Worm (Caenorhabditis elegans) whole organism, L1 larva: Measurements from ENCODE around the gene isy-1.

ENCODE experiments used
- C16A3.4 ChIP-seq: fragments of 150-350 bp; optimal IDR thresholded peaks from 2 replicates; lab custom pipeline; 2014; ENCODE audit warnings: missing biosample characterization, missing genetic modification characterization
- F16B12.6 ChIP-seq: fragments of 150-350 bp; optimal IDR thresholded peaks from 2 replicates; lab custom pipeline; 2014; ENCODE audit warnings: missing biosample characterization, missing genetic modification characterization
- Y116A8C.19 ChIP-seq: sonication (generic microtip); optimal IDR thresholded peaks from 2 replicates; lab custom pipeline; 2016; ENCODE audit warnings: missing compliant biosample characterization, missing genetic modification characterization, borderline replicate concordance
- alr-1 ChIP-seq: fragments of 200-800 bp; sonication (Bioruptor generic); optimal IDR thresholded peaks from 2 replicates; lab custom pipeline; 2018; ENCODE audit warnings: borderline replicate concordance, mild to moderate bottlenecking, missing genetic modification characterization, missing compliant biosample characterization
- aly-2 ChIP-seq: fragments of 150-350 bp; optimal IDR thresholded peaks from 2 replicates; lab custom pipeline; 2014; ENCODE audit warnings: missing biosample characterization, missing genetic modification characterization
- ceh-63 ChIP-seq: fragments of 200-800 bp; sonication (Bioruptor generic); optimal IDR thresholded peaks from 2 replicates; lab custom pipeline; 2018; ENCODE audit warnings: mild to moderate bottlenecking, missing genetic modification characterization, missing compliant biosample characterization
- ceh-8 ChIP-seq: fragments of 200-800 bp; sonication (Bioruptor generic); optimal IDR thresholded peaks from 2 replicates; lab custom pipeline; 2018; ENCODE audit warnings: mild to moderate bottlenecking, missing genetic modification characterization, moderate library complexity, missing compliant biosample characterization
- ceh-82 ChIP-seq, 3 experiments: fragments of 150-350 bp in 1 of 3; sonication (generic microtip) in 2 of 3; optimal IDR thresholded peaks; 2 replicates each; lab custom pipeline; 2014 to 2017; ENCODE audit warnings: missing biosample characterization in 3 of 3, missing genetic modification characterization in 3 of 3
- dpl-1 ChIP-seq, 3 experiments: fragments of 150-350 bp in 2 of 3; sonication (generic microtip) in 1 of 3; optimal IDR thresholded peaks; 2 replicates each; lab custom pipeline; 2014 to 2017; ENCODE audit warnings: missing biosample characterization in 3 of 3, missing genetic modification characterization in 3 of 3, missing genetic modification reagents in 3 of 3
- efl-3 ChIP-seq: fragments of 200-800 bp; sonication (Bioruptor generic); optimal IDR thresholded peaks from 2 replicates; lab custom pipeline; 2018; ENCODE audit warnings: mild to moderate bottlenecking, missing genetic modification characterization, missing compliant biosample characterization
- egl-13 ChIP-seq: sonication (generic microtip); optimal IDR thresholded peaks from 2 replicates; lab custom pipeline; 2016; ENCODE audit warnings: missing genotype, missing genetic modification reagents, missing genetic modification characterization, missing compliant biosample characterization
- elt-2 ChIP-seq: sonication (generic microtip); optimal IDR thresholded peaks from 2 replicates; lab custom pipeline; 2016; ENCODE audit warnings: missing genetic modification characterization, mild to moderate bottlenecking, inconsistent platforms, missing compliant biosample characterization, missing genetic modification reagents
- elt-3 ChIP-seq, 6 experiments: fragments of 150-350 bp in 1 of 6; sonication (generic microtip); optimal IDR thresholded peaks; 2 replicates each; lab custom pipeline; 2017 to 2018; ENCODE audit warnings: missing biosample characterization in 6 of 6, missing genetic modification characterization in 6 of 6, inconsistent platforms in 1 of 6
- ets-5 ChIP-seq: fragments of 200-800 bp; sonication (Bioruptor generic); IDR thresholded peaks from 2 replicates; pipeline ENCODE4 v1.3.6; 2022; ENCODE audit warnings: missing genetic modification characterization, missing compliant biosample characterization
- fkh-10 ChIP-seq: sonication (generic microtip); optimal IDR thresholded peaks from 2 replicates; lab custom pipeline; 2017; ENCODE audit warnings: missing biosample characterization, missing genetic modification reagents, missing genetic modification characterization
- fkh-4 ChIP-seq: sonication (generic microtip); optimal IDR thresholded peaks from 2 replicates; lab custom pipeline; 2016; ENCODE audit warnings: missing compliant biosample characterization, missing genetic modification characterization, borderline replicate concordance
- fkh-8 ChIP-seq: sonication (generic microtip); optimal IDR thresholded peaks from 2 replicates; lab custom pipeline; 2016; ENCODE audit warnings: mild to moderate bottlenecking, missing genetic modification characterization, missing compliant biosample characterization
- fos-1 ChIP-seq: fragments of 150-350 bp; optimal IDR thresholded peaks from 2 replicates; lab custom pipeline; 2014; ENCODE audit warnings: missing biosample characterization, missing genetic modification characterization
- grh-1 ChIP-seq: fragments of 200-800 bp; sonication (Bioruptor generic); IDR thresholded peaks from 2 replicates; pipeline ENCODE4 v1.3.6; 2022; ENCODE audit warnings: missing genetic modification reagents, missing genetic modification characterization, missing compliant biosample characterization
- hlh-17 ChIP-seq: fragments of 200-800 bp; sonication (Bioruptor generic); optimal IDR thresholded peaks from 2 replicates; lab custom pipeline; 2018; ENCODE audit warnings: missing genetic modification characterization, mild to moderate bottlenecking, missing compliant biosample characterization, moderate library complexity, borderline replicate concordance
- hlh-4 ChIP-seq: sonication (generic microtip); optimal IDR thresholded peaks from 2 replicates; lab custom pipeline; 2016; ENCODE audit warnings: mild to moderate bottlenecking, missing genetic modification characterization, missing compliant biosample characterization
- isw-1 ChIP-seq: fragments of 200-800 bp; sonication (Bioruptor generic); IDR thresholded peaks from 2 replicates; pipeline ENCODE4 v1.3.6; 2022; ENCODE audit warnings: missing genetic modification characterization, missing compliant biosample characterization
- jun-1 ChIP-seq: fragments of 150-350 bp; optimal IDR thresholded peaks from 2 replicates; lab custom pipeline; 2014; ENCODE audit warnings: missing biosample characterization, missing genetic modification reagents, missing genetic modification characterization
- lin-13 ChIP-seq: fragments of 150-350 bp; optimal IDR thresholded peaks from 2 replicates; lab custom pipeline; 2014; ENCODE audit warnings: missing biosample characterization, missing genetic modification reagents, missing genetic modification characterization
- lin-14 ChIP-seq: fragments of 200-800 bp; sonication (Bioruptor generic); optimal IDR thresholded peaks from 2 replicates; lab custom pipeline; 2018; ENCODE audit warnings: mild to moderate bottlenecking, missing genetic modification characterization, moderate library complexity, missing compliant biosample characterization
- lin-15B ChIP-seq: fragments of 150-350 bp; sonication (generic microtip); optimal IDR thresholded peaks from 3 replicates; lab custom pipeline; 2014; ENCODE audit warnings: missing biosample characterization, missing genetic modification characterization
- mef-2 ChIP-seq: fragments of 150-350 bp; optimal IDR thresholded peaks from 2 replicates; lab custom pipeline; 2014; ENCODE audit warnings: missing biosample characterization, missing genetic modification characterization
- mep-1 ChIP-seq: fragments of 150-350 bp; optimal IDR thresholded peaks from 2 replicates; lab custom pipeline; 2014; ENCODE audit warnings: missing biosample characterization, missing genetic modification characterization
- nhr-11 ChIP-seq: fragments of 150-350 bp; optimal IDR thresholded peaks from 2 replicates; lab custom pipeline; 2014; ENCODE audit warnings: missing biosample characterization, missing genetic modification characterization
- nhr-12 ChIP-seq: sonication (generic microtip); optimal IDR thresholded peaks from 2 replicates; lab custom pipeline; 2017; ENCODE audit warnings: missing biosample characterization, missing genetic modification characterization
- nhr-19 ChIP-seq: fragments of 200-800 bp; sonication (Bioruptor generic); conservative IDR thresholded peaks from 2 replicates; pipeline ENCODE4 v1.3.6; 2022; ENCODE audit warnings: missing genetic modification characterization, missing compliant biosample characterization
- nhr-20 ChIP-seq: sonication (generic microtip); optimal IDR thresholded peaks from 2 replicates; lab custom pipeline; 2016; ENCODE audit warnings: mild to moderate bottlenecking, missing genetic modification characterization, missing compliant biosample characterization
- nhr-237 ChIP-seq: fragments of 150-350 bp; optimal IDR thresholded peaks from 2 replicates; lab custom pipeline; 2014; ENCODE audit warnings: missing biosample characterization, missing genetic modification characterization
- nhr-28 ChIP-seq: fragments of 150-350 bp; optimal IDR thresholded peaks from 2 replicates; lab custom pipeline; 2014; ENCODE audit warnings: missing biosample characterization, missing genetic modification characterization
- nhr-47 ChIP-seq: sonication (generic microtip); optimal IDR thresholded peaks from 2 replicates; lab custom pipeline; 2016; ENCODE audit warnings: mild to moderate bottlenecking, missing genetic modification characterization, moderate library complexity, missing compliant biosample characterization
- nhr-71 ChIP-seq: sonication (generic microtip); optimal IDR thresholded peaks from 2 replicates; lab custom pipeline; 2016; ENCODE audit warnings: mild to moderate bottlenecking, missing genetic modification characterization, moderate library complexity, missing compliant biosample characterization
- nhr-76 ChIP-seq: sonication (generic microtip); optimal IDR thresholded peaks from 2 replicates; lab custom pipeline; 2017; ENCODE audit warnings: missing biosample characterization, missing genetic modification characterization
- nhr-90 ChIP-seq: sonication (generic microtip); optimal IDR thresholded peaks from 2 replicates; lab custom pipeline; 2016; ENCODE audit warnings: mild to moderate bottlenecking, missing genetic modification characterization, missing compliant biosample characterization; ENCODE audit not compliant: poor library complexity
- pqm-1 ChIP-seq: sonication (generic microtip); optimal IDR thresholded peaks from 3 replicates; lab custom pipeline; 2017; ENCODE audit warnings: missing biosample characterization, missing genetic modification characterization
- rnt-1 ChIP-seq: sonication (generic microtip); optimal IDR thresholded peaks from 2 replicates; lab custom pipeline; 2016; ENCODE audit warnings: mild to moderate bottlenecking, missing genetic modification characterization, moderate library complexity, missing compliant biosample characterization
- skn-1 ChIP-seq: fragments of 150-350 bp; optimal IDR thresholded peaks from 2 replicates; lab custom pipeline; 2014; ENCODE audit warnings: missing biosample characterization, missing genetic modification characterization
- snpc-4 ChIP-seq: fragments of 150-350 bp; optimal IDR thresholded peaks from 2 replicates; lab custom pipeline; 2014; ENCODE audit warnings: missing biosample characterization, missing genetic modification characterization
- sox-4 ChIP-seq: sonication (generic microtip); optimal IDR thresholded peaks from 2 replicates; lab custom pipeline; 2016; ENCODE audit warnings: missing genetic modification characterization, missing compliant biosample characterization
- sup-37 ChIP-seq: fragments of 200-800 bp; sonication (Bioruptor generic); optimal IDR thresholded peaks from 2 replicates; lab custom pipeline; 2018; ENCODE audit warnings: mild to moderate bottlenecking, missing genetic modification characterization, missing compliant biosample characterization
- swsn-7 ChIP-seq: sonication (generic microtip); optimal IDR thresholded peaks from 2 replicates; lab custom pipeline; 2016; ENCODE audit warnings: missing genetic modification characterization, missing compliant biosample characterization
- tlp-1 ChIP-seq: fragments of 150-350 bp; optimal IDR thresholded peaks from 2 replicates; lab custom pipeline; 2014; ENCODE audit warnings: missing biosample characterization, missing genetic modification characterization
- unc-62 ChIP-seq: fragments of 150-350 bp; optimal IDR thresholded peaks from 2 replicates; lab custom pipeline; 2014; ENCODE audit warnings: missing biosample characterization, missing genetic modification reagents, missing genetic modification characterization
- unc-86 ChIP-seq: sonication (generic microtip); optimal IDR thresholded peaks from 2 replicates; lab custom pipeline; 2016; ENCODE audit warnings: missing genetic modification characterization, missing compliant biosample characterization
- unc-98 ChIP-seq: fragments of 200-800 bp; sonication (Bioruptor generic); IDR thresholded peaks from 2 replicates; pipeline ENCODE4 v1.3.6; 2022; ENCODE audit warnings: missing genetic modification characterization, missing compliant biosample characterization
- zag-1 ChIP-seq: fragments of 150-350 bp; optimal IDR thresholded peaks from 2 replicates; lab custom pipeline; 2014; ENCODE audit warnings: missing biosample characterization, missing genetic modification characterization
- zip-4 ChIP-seq: fragments of 200-800 bp; sonication (Bioruptor generic); optimal IDR thresholded peaks from 2 replicates; lab custom pipeline; 2018; ENCODE audit warnings: mild to moderate bottlenecking, missing genetic modification characterization, moderate library complexity, missing compliant biosample characterization
- ztf-11 ChIP-seq, 2 experiments: sonication (generic microtip); optimal IDR thresholded peaks; 2 replicates each; lab custom pipeline; 2016 to 2017; ENCODE audit warnings: missing genetic modification characterization in 2 of 2, missing biosample characterization in 1 of 2, missing compliant biosample characterization in 1 of 2
- ztf-4 ChIP-seq: fragments of 150-350 bp; optimal IDR thresholded peaks from 2 replicates; lab custom pipeline; 2014; ENCODE audit warnings: missing biosample characterization, missing genetic modification characterization

isy-1 gene

DNA sequence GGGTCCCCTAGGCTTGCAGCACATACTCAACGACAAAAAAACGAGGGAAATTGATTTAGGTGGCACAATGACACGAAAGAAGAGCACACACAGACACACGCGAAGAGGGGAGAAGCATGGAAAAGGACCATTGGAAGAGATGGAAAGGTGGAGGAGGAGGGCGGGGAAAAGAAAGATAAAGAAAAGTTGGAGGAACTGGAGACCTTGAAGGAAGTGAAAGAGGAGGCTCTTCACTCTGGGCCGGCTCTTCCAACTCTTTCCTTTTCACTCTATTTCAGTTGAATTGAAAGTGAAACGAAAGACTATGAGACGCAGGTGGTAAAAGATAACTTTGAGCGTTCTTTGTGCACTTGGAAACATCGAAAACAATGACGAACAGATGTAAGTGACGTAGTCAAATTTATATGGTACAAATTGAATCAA is 39.0 kb downstream of the isy-1 start:
- peak in 1 of 3 experiments; percentile 25 for TF ChIP-seq ceh-82 (tag; optimal IDR thresholded peaks at IDR 0.05; lab: Kevin White, UChicago)
- TF ChIP-seq swsn-7 (tag; lab: Kevin White, UChicago): peak; percentile 77
- no peak for TF ChIP-seq lin-15B (tag; lab: Kevin White, UChicago)
- TF ChIP-seq aly-2 (tag; lab: Kevin White, UChicago): no peak
- TF ChIP-seq ztf-4 (tag; lab: Kevin White, UChicago): peak; percentile 61
- no peak for TF ChIP-seq F16B12.6 (tag; lab: Kevin White, UChicago)
- peak; percentile 5 for TF ChIP-seq sup-37 (GFP tag; lab: Kevin White, UChicago)
- no peak for TF ChIP-seq tlp-1 (tag; lab: Kevin White, UChicago)
- TF ChIP-seq nhr-11: no peak
- TF ChIP-seq jun-1 (tag; lab: Kevin White, UChicago): peak; percentile 15
- TF ChIP-seq rnt-1 (tag; lab: Kevin White, UChicago): peak; percentile 42
- TF ChIP-seq nhr-20 (tag; lab: Kevin White, UChicago): peak; percentile 69
- TF ChIP-seq snpc-4 (tag; lab: Kevin White, UChicago): peak; percentile 6
- no peak for TF ChIP-seq sox-4 (tag; lab: Kevin White, UChicago)
- peak in 2 of 3 experiments; percentile 23 to 42 for TF ChIP-seq dpl-1 (GFP tag; optimal IDR thresholded peaks at IDR 0.05; lab: Kevin White, UChicago)
- TF ChIP-seq elt-2 (tag; lab: Kevin White, UChicago): no peak
- TF ChIP-seq isw-1 (GFP tag; lab: Robert Waterston, UW): peak; percentile 44
- TF ChIP-seq nhr-237 (tag; lab: Kevin White, UChicago): no peak
- TF ChIP-seq hlh-17 (GFP tag; lab: Kevin White, UChicago): no peak
- TF ChIP-seq fkh-10 (GFP tag; lab: Kevin White, UChicago): peak; percentile 63
- TF ChIP-seq nhr-90 (tag; lab: Kevin White, UChicago): peak; percentile 9
- TF ChIP-seq grh-1 (GFP tag; lab: Robert Waterston, UW): no peak
- TF ChIP-seq ceh-63 (GFP tag; lab: Kevin White, UChicago): no peak
- no peak for TF ChIP-seq zag-1 (tag; lab: Kevin White, UChicago)
- TF ChIP-seq C16A3.4 (tag; lab: Kevin White, UChicago): peak; percentile 50
- TF ChIP-seq alr-1 (tag; lab: Kevin White, UChicago): no peak
- no peak for TF ChIP-seq lin-13
- TF ChIP-seq nhr-19 (GFP tag; lab: Robert Waterston, UW): peak; percentile 99
- peak; percentile 68 for TF ChIP-seq fkh-4 (tag; lab: Kevin White, UChicago)
- TF ChIP-seq fkh-8: peak; percentile 69
- peak; percentile 92 for TF ChIP-seq nhr-71 (tag; lab: Kevin White, UChicago)
- no peak for TF ChIP-seq hlh-4 (tag; lab: Kevin White, UChicago)
- TF ChIP-seq nhr-12 (tag; lab: Kevin White, UChicago): no peak
- no peak for TF ChIP-seq nhr-76 (tag; lab: Kevin White, UChicago)
- TF ChIP-seq zip-4 (GFP tag; lab: Kevin White, UChicago): peak; percentile 18
- no peak for TF ChIP-seq Y116A8C.19
- no peak for TF ChIP-seq mep-1 (tag; lab: Kevin White, UChicago)
- peak; percentile 73 for TF ChIP-seq nhr-47 (tag; lab: Kevin White, UChicago)
- TF ChIP-seq unc-86 (tag; lab: Kevin White, UChicago): peak; percentile 78
- peak in 1 of 2 experiments; percentile 18 for TF ChIP-seq ztf-11 (tag; optimal IDR thresholded peaks at IDR 0.05; lab: Kevin White, UChicago)
- TF ChIP-seq elt-3 (tag; optimal IDR thresholded peaks at IDR 0.05; lab: Kevin White, UChicago): no peak
- TF ChIP-seq nhr-28 (tag; lab: Kevin White, UChicago): no peak
- peak; percentile 96 for TF ChIP-seq lin-14 (GFP tag; lab: Kevin White, UChicago)
- no peak for TF ChIP-seq unc-98 (GFP tag; lab: Robert Waterston, UW)
- TF ChIP-seq ceh-8 (GFP tag; lab: Kevin White, UChicago): peak; percentile 74
- TF ChIP-seq fos-1 (tag; lab: Kevin White, UChicago): no peak
- TF ChIP-seq skn-1: peak; percentile 37
- peak; percentile 44 for TF ChIP-seq egl-13
- no peak for TF ChIP-seq mef-2 (tag; lab: Kevin White, UChicago)
- TF ChIP-seq ets-5 (GFP tag; lab: Robert Waterston, UW): no peak
- TF ChIP-seq unc-62 (GFP tag; lab: Kevin White, UChicago): no peak
- no peak for TF ChIP-seq pqm-1 (tag; lab: Kevin White, UChicago)
- no peak for TF ChIP-seq efl-3 (GFP tag; lab: Kevin White, UChicago)
